Worm (Caenorhabditis elegans) whole organism, late embryonic: ENCODE data around the gene F34D10.3.

ENCODE experiments used
- dmd-4 ChIP-seq: sonication (generic microtip); optimal IDR thresholded peaks from 2 replicates; lab custom pipeline; 2016; ENCODE audit warnings: borderline replicate concordance, missing genetic modification characterization, missing compliant biosample characterization
- hlh-6 ChIP-seq: sonication (generic microtip); optimal IDR thresholded peaks from 2 replicates; lab custom pipeline; 2016; ENCODE audit warnings: missing genotype, missing genetic modification characterization, missing compliant biosample characterization
- nfya-1 ChIP-seq: sonication (generic microtip); optimal IDR thresholded peaks from 2 replicates; lab custom pipeline; 2017; ENCODE audit warnings: missing genetic modification characterization, mild to moderate bottlenecking, missing compliant biosample characterization, antibody characterized with exemption, moderate library complexity
- pat-9 ChIP-seq: fragments of 200-800 bp; sonication (Bioruptor generic); optimal IDR thresholded peaks from 2 replicates; lab custom pipeline; 2018; ENCODE audit warnings: mild to moderate bottlenecking, missing genetic modification characterization, moderate library complexity, missing compliant biosample characterization
- unc-55 ChIP-seq: sonication (generic microtip); optimal IDR thresholded peaks from 2 replicates; lab custom pipeline; 2017; ENCODE audit warnings: missing biosample characterization, missing genetic modification reagents, missing genetic modification characterization
- ztf-16 ChIP-seq: sonication (generic microtip); optimal IDR thresholded peaks from 2 replicates; lab custom pipeline; 2017; ENCODE audit warnings: missing genetic modification characterization, missing compliant biosample characterization

- TF ChIP-seq pat-9 (tag; lab: Kevin White, UChicago) (no peak), dmd-4 (tag; lab: Kevin White, UChicago) (no peak), unc-55 (no peak), nfya-1 (tag; lab: Kevin White, UChicago) (no peak), ztf-16 (tag; lab: Kevin White, UChicago) (no peak), hlh-6 (tag; lab: Kevin White, UChicago) (no peak)
These were observed 34.1 kb downstream of the F34D10.3 start, which contains the start of gene gmeb-3 for ce11 chrIII:3768200-3768599.
